Worm (Caenorhabditis elegans) whole organism, L1 larva: Measurements from ENCODE around the gene vps-22.

Experiments used
- C04F5.9 ChIP-seq: sonication (generic microtip); optimal IDR thresholded peaks from 2 replicates; lab custom pipeline; 2016; ENCODE audit warnings: missing genetic modification characterization, missing compliant biosample characterization
- Y116A8C.19 ChIP-seq: sonication (generic microtip); optimal IDR thresholded peaks from 2 replicates; lab custom pipeline; 2016; ENCODE audit warnings: missing compliant biosample characterization, missing genetic modification characterization, borderline replicate concordance
- aha-1 ChIP-seq: fragments of 150-350 bp; optimal IDR thresholded peaks from 2 replicates; lab custom pipeline; 2014; ENCODE audit warnings: missing biosample characterization, missing genetic modification characterization
- alr-1 ChIP-seq: fragments of 200-800 bp; sonication (Bioruptor generic); optimal IDR thresholded peaks from 2 replicates; lab custom pipeline; 2018; ENCODE audit warnings: borderline replicate concordance, mild to moderate bottlenecking, missing genetic modification characterization, missing compliant biosample characterization
- aly-2 ChIP-seq: fragments of 150-350 bp; optimal IDR thresholded peaks from 2 replicates; lab custom pipeline; 2014; ENCODE audit warnings: missing biosample characterization, missing genetic modification characterization
- ama-1 ChIP-seq: fragments of 150-350 bp; optimal IDR thresholded peaks from 2 replicates; lab custom pipeline; 2014
- blmp-1 ChIP-seq: fragments of 150-350 bp; optimal IDR thresholded peaks from 2 replicates; lab custom pipeline; 2014; ENCODE audit warnings: missing biosample characterization, missing genetic modification characterization
- ceh-63 ChIP-seq: fragments of 200-800 bp; sonication (Bioruptor generic); optimal IDR thresholded peaks from 2 replicates; lab custom pipeline; 2018; ENCODE audit warnings: mild to moderate bottlenecking, missing genetic modification characterization, missing compliant biosample characterization
- ceh-8 ChIP-seq: fragments of 200-800 bp; sonication (Bioruptor generic); optimal IDR thresholded peaks from 2 replicates; lab custom pipeline; 2018; ENCODE audit warnings: mild to moderate bottlenecking, missing genetic modification characterization, moderate library complexity, missing compliant biosample characterization
- ceh-82 ChIP-seq, 3 experiments: fragments of 150-350 bp in 1 of 3; sonication (generic microtip) in 2 of 3; optimal IDR thresholded peaks; 2 replicates each; lab custom pipeline; 2014 to 2017; ENCODE audit warnings: missing biosample characterization in 3 of 3, missing genetic modification characterization in 3 of 3
- ceh-88 ChIP-seq: fragments of 200-800 bp; sonication (Bioruptor generic); IDR thresholded peaks from 2 replicates; pipeline ENCODE4 v1.3.6; 2022; ENCODE audit warnings: missing genetic modification characterization, missing compliant biosample characterization
- dsc-1 ChIP-seq: sonication (generic microtip); optimal IDR thresholded peaks from 2 replicates; lab custom pipeline; 2016; ENCODE audit warnings: mild to moderate bottlenecking, missing genetic modification characterization, missing compliant biosample characterization
- efl-1 ChIP-seq, 4 experiments: fragments of 150-350 bp; optimal IDR thresholded peaks in 3 of 4; peaks in 1 of 4; 1 replicate in 1 of 4; 2 replicates in 3 of 4; lab custom pipeline; 2014; ENCODE audit warnings: missing biosample characterization in 2 of 4, missing genetic modification characterization in 2 of 4, missing genetic modification reagents in 2 of 4
- efl-3 ChIP-seq: fragments of 200-800 bp; sonication (Bioruptor generic); optimal IDR thresholded peaks from 2 replicates; lab custom pipeline; 2018; ENCODE audit warnings: mild to moderate bottlenecking, missing genetic modification characterization, missing compliant biosample characterization
- egl-27 ChIP-seq, 2 experiments: fragments of 150-350 bp in 1 of 2; sonication (generic microtip); optimal IDR thresholded peaks; 3 replicates each; lab custom pipeline; 2017 to 2018; ENCODE audit warnings: missing biosample characterization in 2 of 2, missing genetic modification characterization in 2 of 2, missing genetic modification reagents in 2 of 2
- ets-5 ChIP-seq: fragments of 200-800 bp; sonication (Bioruptor generic); IDR thresholded peaks from 2 replicates; pipeline ENCODE4 v1.3.6; 2022; ENCODE audit warnings: missing genetic modification characterization, missing compliant biosample characterization
- fkh-8 ChIP-seq: sonication (generic microtip); optimal IDR thresholded peaks from 2 replicates; lab custom pipeline; 2016; ENCODE audit warnings: mild to moderate bottlenecking, missing genetic modification characterization, missing compliant biosample characterization
- fos-1 ChIP-seq: fragments of 150-350 bp; optimal IDR thresholded peaks from 2 replicates; lab custom pipeline; 2014; ENCODE audit warnings: missing biosample characterization, missing genetic modification characterization
- hlh-4 ChIP-seq: sonication (generic microtip); optimal IDR thresholded peaks from 2 replicates; lab custom pipeline; 2016; ENCODE audit warnings: mild to moderate bottlenecking, missing genetic modification characterization, missing compliant biosample characterization
- hpl-2 ChIP-seq: fragments of 150-350 bp; optimal IDR thresholded peaks from 2 replicates; lab custom pipeline; 2014; ENCODE audit warnings: missing biosample characterization, missing genetic modification reagents, missing genetic modification characterization
- jun-1 ChIP-seq: fragments of 150-350 bp; optimal IDR thresholded peaks from 2 replicates; lab custom pipeline; 2014; ENCODE audit warnings: missing biosample characterization, missing genetic modification reagents, missing genetic modification characterization
- lin-35 ChIP-seq, 2 experiments: fragments of 150-350 bp; optimal IDR thresholded peaks; 2 replicates each; lab custom pipeline; 2014; ENCODE audit warnings: missing biosample characterization in 2 of 2, missing genetic modification characterization in 2 of 2, missing genetic modification reagents in 2 of 2
- lir-3 ChIP-seq: sonication (generic microtip); optimal IDR thresholded peaks from 2 replicates; lab custom pipeline; 2016; ENCODE audit warnings: mild to moderate bottlenecking, missing genetic modification characterization, moderate library complexity, missing compliant biosample characterization; ENCODE audit not compliant: poor library complexity
- mab-9 ChIP-seq: fragments of 200-800 bp; sonication (Bioruptor generic); IDR thresholded peaks from 2 replicates; pipeline ENCODE4 v1.3.6; 2022; ENCODE audit warnings: missing genetic modification reagents, missing genetic modification characterization, missing compliant biosample characterization
- nhr-19 ChIP-seq: fragments of 200-800 bp; sonication (Bioruptor generic); conservative IDR thresholded peaks from 2 replicates; pipeline ENCODE4 v1.3.6; 2022; ENCODE audit warnings: missing genetic modification characterization, missing compliant biosample characterization
- nhr-237 ChIP-seq: fragments of 150-350 bp; optimal IDR thresholded peaks from 2 replicates; lab custom pipeline; 2014; ENCODE audit warnings: missing biosample characterization, missing genetic modification characterization
- nhr-47 ChIP-seq: sonication (generic microtip); optimal IDR thresholded peaks from 2 replicates; lab custom pipeline; 2016; ENCODE audit warnings: mild to moderate bottlenecking, missing genetic modification characterization, moderate library complexity, missing compliant biosample characterization
- nhr-71 ChIP-seq: sonication (generic microtip); optimal IDR thresholded peaks from 2 replicates; lab custom pipeline; 2016; ENCODE audit warnings: mild to moderate bottlenecking, missing genetic modification characterization, moderate library complexity, missing compliant biosample characterization
- nhr-77 ChIP-seq: fragments of 150-350 bp; optimal IDR thresholded peaks from 2 replicates; lab custom pipeline; 2014; ENCODE audit warnings: missing biosample characterization, missing genetic modification characterization
- nhr-84 ChIP-seq: sonication (generic microtip); optimal IDR thresholded peaks from 2 replicates; lab custom pipeline; 2017; ENCODE audit warnings: missing biosample characterization, missing genetic modification characterization
- nhr-90 ChIP-seq: sonication (generic microtip); optimal IDR thresholded peaks from 2 replicates; lab custom pipeline; 2016; ENCODE audit warnings: mild to moderate bottlenecking, missing genetic modification characterization, missing compliant biosample characterization; ENCODE audit not compliant: poor library complexity
- pag-3 ChIP-seq: sonication (generic microtip); optimal IDR thresholded peaks from 2 replicates; lab custom pipeline; 2017; ENCODE audit warnings: missing genetic modification characterization, mild to moderate bottlenecking, missing compliant biosample characterization, antibody characterized with exemption, borderline replicate concordance; ENCODE audit not compliant: insufficient read depth
- pqm-1 ChIP-seq: sonication (generic microtip); optimal IDR thresholded peaks from 3 replicates; lab custom pipeline; 2017; ENCODE audit warnings: missing biosample characterization, missing genetic modification characterization
- rnt-1 ChIP-seq: sonication (generic microtip); optimal IDR thresholded peaks from 2 replicates; lab custom pipeline; 2016; ENCODE audit warnings: mild to moderate bottlenecking, missing genetic modification characterization, moderate library complexity, missing compliant biosample characterization
- snpc-4 ChIP-seq: fragments of 150-350 bp; optimal IDR thresholded peaks from 2 replicates; lab custom pipeline; 2014; ENCODE audit warnings: missing biosample characterization, missing genetic modification characterization
- snu-23 ChIP-seq: sonication (generic microtip); optimal IDR thresholded peaks from 2 replicates; lab custom pipeline; 2016; ENCODE audit warnings: missing genetic modification characterization, missing compliant biosample characterization
- sptf-1 ChIP-seq: fragments of 150-350 bp; optimal IDR thresholded peaks from 2 replicates; lab custom pipeline; 2014; ENCODE audit warnings: missing biosample characterization, missing genetic modification characterization
- tbx-2 ChIP-seq: sonication (generic microtip); optimal IDR thresholded peaks from 2 replicates; lab custom pipeline; 2016; ENCODE audit warnings: missing genetic modification characterization, missing compliant biosample characterization
- tlp-1 ChIP-seq: fragments of 150-350 bp; optimal IDR thresholded peaks from 2 replicates; lab custom pipeline; 2014; ENCODE audit warnings: missing biosample characterization, missing genetic modification characterization
- unc-62 ChIP-seq: fragments of 150-350 bp; optimal IDR thresholded peaks from 2 replicates; lab custom pipeline; 2014; ENCODE audit warnings: missing biosample characterization, missing genetic modification reagents, missing genetic modification characterization
- unc-98 ChIP-seq: fragments of 200-800 bp; sonication (Bioruptor generic); IDR thresholded peaks from 2 replicates; pipeline ENCODE4 v1.3.6; 2022; ENCODE audit warnings: missing genetic modification characterization, missing compliant biosample characterization
- vab-15 ChIP-seq: sonication (generic microtip); optimal IDR thresholded peaks from 2 replicates; lab custom pipeline; 2017; ENCODE audit warnings: missing genotype, mild to moderate bottlenecking, missing genetic modification characterization, missing compliant biosample characterization
- xbp-1 ChIP-seq: sonication (generic microtip); optimal IDR thresholded peaks from 2 replicates; lab custom pipeline; 2016; ENCODE audit warnings: missing genetic modification characterization, missing compliant biosample characterization

The vps-22 gene

ce11 chrIII:4962886-4963285, 593 bp upstream of the vps-22 start, which contains the start of gene C27F2.9 (continued):
- TF ChIP-seq ceh-88 (GFP tag; lab: Robert Waterston, UW) = peak; percentile 57; the same call in 1 of the 2 replicates
- no peak for TF ChIP-seq unc-62 (GFP tag; lab: Kevin White, UChicago)
- peak; percentile 85 for TF ChIP-seq aly-2 (tag; lab: Kevin White, UChicago)
- TF ChIP-seq Y116A8C.19 (tag; lab: Kevin White, UChicago) = no peak
- no peak for TF ChIP-seq tlp-1 (tag; lab: Kevin White, UChicago)
- TF ChIP-seq xbp-1 (tag; lab: Kevin White, UChicago) = peak; percentile 93
- peak; percentile 95 for TF ChIP-seq nhr-47 (tag; lab: Kevin White, UChicago)
- TF ChIP-seq nhr-90 (tag; lab: Kevin White, UChicago) = peak; percentile 94
- peak; percentile 89 to 94 (median 93) for TF ChIP-seq ceh-82 (tag; optimal IDR thresholded peaks at IDR 0.05; lab: Kevin White, UChicago)
- TF ChIP-seq nhr-84 = no peak
- TF ChIP-seq nhr-71 = peak; percentile 95
- TF ChIP-seq ets-5 (GFP tag; lab: Robert Waterston, UW) = no peak
- peak; percentile 84 for TF ChIP-seq mab-9 (GFP tag; lab: Robert Waterston, UW)
- TF ChIP-seq ceh-63 (GFP tag; lab: Kevin White, UChicago) = no peak
- TF ChIP-seq snpc-4 (tag; lab: Kevin White, UChicago) = peak; percentile 73
- peak; percentile 67 for TF ChIP-seq pag-3 (tag; lab: Kevin White, UChicago)
- TF ChIP-seq efl-3 = peak; percentile 19
- peak; percentile 87 for TF ChIP-seq C04F5.9 (tag; lab: Kevin White, UChicago)
- TF ChIP-seq nhr-19 (GFP tag; lab: Robert Waterston, UW) = peak; percentile 91
- TF ChIP-seq lin-35 (GFP tag; optimal IDR thresholded peaks at IDR 0.05; lab: Kevin White, UChicago) = peak; percentile 99 to 100
- peak; percentile 96 for TF ChIP-seq rnt-1 (tag; lab: Kevin White, UChicago)
- no peak for TF ChIP-seq hlh-4 (tag; lab: Kevin White, UChicago)
- peak; percentile 80 for TF ChIP-seq fos-1
- peak; percentile 56 for TF ChIP-seq aha-1
- peak; percentile 98 to 99 for TF ChIP-seq efl-1 (optimal IDR thresholded peaks at IDR 0.05; lab: Kevin White, UChicago)
- peak; percentile 99 to 100 for TF ChIP-seq efl-1 (GFP tag; optimal IDR thresholded peaks at IDR 0.05 in 1 of 2; lab: Kevin White, UChicago)
- TF ChIP-seq unc-98 (GFP tag; lab: Robert Waterston, UW) = no peak
- no peak for TF ChIP-seq alr-1 (tag; lab: Kevin White, UChicago)
- peak; percentile 94 for TF ChIP-seq dsc-1 (tag; lab: Kevin White, UChicago)
- no peak for TF ChIP-seq hpl-2
- no peak for TF ChIP-seq pqm-1 (tag; lab: Kevin White, UChicago)
- peak; percentile 77 for TF ChIP-seq lir-3
- TF ChIP-seq snu-23 (GFP tag; lab: Kevin White, UChicago) = peak; percentile 94
- TF ChIP-seq ama-1 (lab: Kevin White, UChicago) = peak; percentile 9
- TF ChIP-seq vab-15 (tag; lab: Kevin White, UChicago) = no peak
- TF ChIP-seq fkh-8 (tag; lab: Kevin White, UChicago) = peak; percentile 84
- TF ChIP-seq ceh-8 (GFP tag; lab: Kevin White, UChicago) = peak; percentile 84
- TF ChIP-seq nhr-77 = peak; percentile 72
- no peak for TF ChIP-seq egl-27 (tag; optimal IDR thresholded peaks at IDR 0.05; lab: Kevin White, UChicago)
- TF ChIP-seq nhr-237 (tag; lab: Kevin White, UChicago) = peak; percentile 84
- TF ChIP-seq blmp-1 (tag; lab: Kevin White, UChicago) = peak; percentile 71
- peak; percentile 79 for TF ChIP-seq jun-1 (tag; lab: Kevin White, UChicago)
- TF ChIP-seq tbx-2 (tag; lab: Kevin White, UChicago) = peak; percentile 93
- TF ChIP-seq sptf-1 (tag; lab: Kevin White, UChicago) = no peak
